Fruit fly (Drosophila melanogaster): ENCODE results near the gene Jhbp11.
A peak's percentile ranks its signal among the peaks of the same experiment; 100 is the strongest.

Jhbp11 gene

dm6 chr3R:27116465-27117092 is 15.5 kb downstream of the Jhbp11 start, which contains the start of the genes CG6066 and CG5880:
CG6066 (minus strand) TSS chr3R:27116707.
CG5880 (plus strand) TSS chr3R:27116745.
- no peak for TF ChIP-seq Ets98B (GFP tag; IDR thresholded peaks at IDR 0.05)
- TF ChIP-seq CG14655 (GFP tag; optimal IDR thresholded peaks at IDR 0.05): no peak
- no peak for TF ChIP-seq CG10348 (GFP tag; IDR thresholded peaks at IDR 0.05)
- no peak for TF ChIP-seq Pif1B (GFP tag; optimal IDR thresholded peaks at IDR 0.05)
- no peak for TF ChIP-seq CG32121 (GFP tag; IDR thresholded peaks at IDR 0.05)
- no peak for TF ChIP-seq CG17806 (tag; optimal IDR thresholded peaks at IDR 0.05)
- no peak for TF ChIP-seq CG4496 (GFP tag; IDR thresholded peaks at IDR 0.05)
- no peak for TF ChIP-seq CG15710 (tag; optimal IDR thresholded peaks at IDR 0.05)
- no peak for TF ChIP-seq CG9948 (tag; optimal IDR thresholded peaks at IDR 0.05)
- TF ChIP-seq CG8301 (tag; optimal IDR thresholded peaks at IDR 0.05): no peak

dm6 chr3R:27118346-27118745 is 17.3 kb downstream of the Jhbp11 start, which contains the start of gene CG5882:
CG5882 (plus strand) TSS chr3R:27118646.
- TF ChIP-seq CG34367 (tag; optimal IDR thresholded peaks at IDR 0.05) (no peak), CG8159 (tag; optimal IDR thresholded peaks at IDR 0.05) (no peak), CG32121 (GFP tag; IDR thresholded peaks at IDR 0.05) (no peak), CG17806 (tag; optimal IDR thresholded peaks at IDR 0.05) (no peak), Ets98B (GFP tag; IDR thresholded peaks at IDR 0.05) (no peak), fd96Ca (GFP tag; IDR thresholded peaks at IDR 0.05) (no peak)

- TF ChIP-seq CG34367 (tag; optimal IDR thresholded peaks at IDR 0.05): no peak
Observed at dm6 chr3R:27124588-27124987, 23.6 kb downstream of the Jhbp11 start, which contains the start of gene CG6059. CG6059 (minus strand) TSS chr3R:27124688.

- TF ChIP-seq CG10348 (GFP tag; IDR thresholded peaks at IDR 0.05) (no peak), Pif1A (GFP tag; optimal IDR thresholded peaks at IDR 0.05) (no peak), CG9948 (tag; optimal IDR thresholded peaks at IDR 0.05) (no peak), Snoo (tag; optimal IDR thresholded peaks at IDR 0.05) (no peak), gl (tag; optimal IDR thresholded peaks at IDR 0.05) (no peak), D1 (tag; optimal IDR thresholded peaks at IDR 0.05) (no peak), CG4496 (GFP tag; IDR thresholded peaks at IDR 0.05) (no peak), fd96Ca (GFP tag; IDR thresholded peaks at IDR 0.05) (no peak), CG32121 (GFP tag; IDR thresholded peaks at IDR 0.05) (no peak)
Observed at dm6 chr3R:27128723-27129122, 27.7 kb downstream of the Jhbp11 start.

dm6 chr3R:27129580-27130385 is 28.8 kb downstream of the Jhbp11 start:
- TF ChIP-seq CG8301 (tag; optimal IDR thresholded peaks at IDR 0.05) (peak; percentile 57), CG8159 (tag; optimal IDR thresholded peaks at IDR 0.05) (no peak), CG13204 (GFP tag; optimal IDR thresholded peaks at IDR 0.05) (no peak), Snoo (tag; optimal IDR thresholded peaks at IDR 0.05) (peak; percentile 70), gl (tag; optimal IDR thresholded peaks at IDR 0.05) (peak; percentile 5), EcR (GFP tag; optimal IDR thresholded peaks at IDR 0.05) (peak; percentile 91), CG32121 (GFP tag; IDR thresholded peaks at IDR 0.05) (peak; percentile 73), Pif1B (GFP tag; optimal IDR thresholded peaks at IDR 0.05) (peak; percentile 68), CG17806 (tag; optimal IDR thresholded peaks at IDR 0.05) (peak; percentile 66), CG10348 (GFP tag; IDR thresholded peaks at IDR 0.05) (no peak), CG15710 (tag; optimal IDR thresholded peaks at IDR 0.05) (peak; percentile 68), CG4496 (GFP tag; IDR thresholded peaks at IDR 0.05) (peak; percentile 88), Pif1A (GFP tag; optimal IDR thresholded peaks at IDR 0.05) (peak; percentile 86), D1 (tag; optimal IDR thresholded peaks at IDR 0.05) (no peak), CG9948 (tag; optimal IDR thresholded peaks at IDR 0.05) (peak; percentile 35), Ets98B (GFP tag; IDR thresholded peaks at IDR 0.05) (peak; percentile 78), rn (GFP tag; IDR thresholded peaks at IDR 0.05) (peak; percentile 59; the same call in 1 of the 2 replicates), CG12605 (GFP tag; IDR thresholded peaks at IDR 0.05) (peak; percentile 61; the same call in 1 of the 2 replicates), CG14655 (GFP tag; optimal IDR thresholded peaks at IDR 0.05) (no peak), CG34367 (tag; optimal IDR thresholded peaks at IDR 0.05) (peak; percentile 45), fd96Ca (GFP tag; IDR thresholded peaks at IDR 0.05) (peak; percentile 73)

dm6 chr3R:27130551-27131161 is 29.6 kb downstream of the Jhbp11 start:
- TF ChIP-seq rn (GFP tag; IDR thresholded peaks at IDR 0.05) (no peak), gl (tag; optimal IDR thresholded peaks at IDR 0.05) (no peak), fd96Ca (GFP tag; IDR thresholded peaks at IDR 0.05) (no peak), D1 (tag; optimal IDR thresholded peaks at IDR 0.05) (no peak), EcR (GFP tag; optimal IDR thresholded peaks at IDR 0.05) (peak; percentile 74), CG4496 (GFP tag; IDR thresholded peaks at IDR 0.05) (0 out of 3 replicates have a peak, but pooled peaks have one; percentile 7), CG14655 (GFP tag; optimal IDR thresholded peaks at IDR 0.05) (no peak)

Data from whole organism, pupa.